Fruit fly (Drosophila melanogaster): ENCODE results near the gene Hibch.

Gene Hibch

dm6 chr3R:15319912-15320746, 36.9 kb upstream of the Hibch start, which contains the start of the genes CG6276 and CG44040 (continued):
- TF ChIP-seq Jarid2 (GFP tag; optimal IDR thresholded peaks at IDR 0.05) (no peak), CG6813 (GFP tag; optimal IDR thresholded peaks at IDR 0.05) (peak; percentile 36), CoRest (tag; optimal IDR thresholded peaks at IDR 0.05) (peak; percentile 51), bowl (GFP tag; IDR thresholded peaks at IDR 0.05) (no peak), Ada2b (GFP tag; IDR thresholded peaks at IDR 0.05) (no peak), CG10274 (GFP tag; optimal IDR thresholded peaks at IDR 0.05) (peak; percentile 47), Side (GFP tag; optimal IDR thresholded peaks at IDR 0.05) (peak; percentile 6), CTCF (GFP tag; optimal IDR thresholded peaks at IDR 0.05) (no peak), dpn (GFP tag; optimal IDR thresholded peaks at IDR 0.05) (peak; percentile 43 to 44), mld (GFP tag; IDR thresholded peaks at IDR 0.05; ENCODE audit: partially characterized antibody) (no peak), CG4854 (GFP tag; optimal IDR thresholded peaks at IDR 0.05) (peak; percentile 25), CG7372 (GFP tag; IDR thresholded peaks at IDR 0.05) (no peak), bsh (GFP tag; optimal IDR thresholded peaks at IDR 0.05) (peak in 1 of 2 experiments; percentile 58), bab2 (GFP tag; optimal IDR thresholded peaks at IDR 0.05) (peak; percentile 24), CG7928 (GFP tag; optimal IDR thresholded peaks at IDR 0.05) (no peak), CG16815 (GFP tag; optimal IDR thresholded peaks at IDR 0.05) (no peak), CG13123 (GFP tag; optimal IDR thresholded peaks at IDR 0.05) (no peak), YL-1 (GFP tag; optimal IDR thresholded peaks at IDR 0.05) (peak; percentile 6), tin (GFP tag; optimal IDR thresholded peaks at IDR 0.05) (no peak), C15 (GFP tag; IDR thresholded peaks at IDR 0.05) (no peak), CG7271 (tag; optimal IDR thresholded peaks at IDR 0.05) (no peak), sim (GFP tag; IDR thresholded peaks at IDR 0.05) (no peak), CG13424 (tag; optimal IDR thresholded peaks at IDR 0.05) (peak; percentile 55), kah (GFP tag; optimal IDR thresholded peaks at IDR 0.05) (no peak), CG8359 (GFP tag; optimal IDR thresholded peaks at IDR 0.05; ENCODE audit: borderline replicate concordance) (no peak), CG2116 (GFP tag; optimal IDR thresholded peaks at IDR 0.05) (peak; percentile 24), Hmr (GFP tag; optimal IDR thresholded peaks at IDR 0.05) (peak; percentile 64), cato (GFP tag; optimal IDR thresholded peaks at IDR 0.05; ENCODE audit: borderline replicate concordance) (no peak), knrl (GFP tag; IDR thresholded peaks at IDR 0.05; ENCODE audit: partially characterized antibody) (no peak), CG34224 (GFP tag; IDR thresholded peaks at IDR 0.05; ENCODE audit: partially characterized antibody) (no peak), Hmx (GFP tag; optimal IDR thresholded peaks at IDR 0.05) (no peak), CG1024 (GFP tag; IDR thresholded peaks at IDR 0.05) (no peak), bbx (GFP tag; IDR thresholded peaks at IDR 0.05; ENCODE audit: partially characterized antibody) (no peak), D19A (tag; optimal IDR thresholded peaks at IDR 0.05) (peak; percentile 22), NC2α (GFP tag; optimal IDR thresholded peaks at IDR 0.05) (no peak), Rfx (GFP tag; IDR thresholded peaks at IDR 0.05) (peak; percentile 65), CG11560 (tag; IDR thresholded peaks at IDR 0.05) (no peak), Sox100B (GFP tag; optimal IDR thresholded peaks at IDR 0.05) (no peak), CG17361 (GFP tag; IDR thresholded peaks at IDR 0.05) (peak; percentile 67), CG1603 (tag; optimal IDR thresholded peaks at IDR 0.05) (peak; percentile 55), Dbx (GFP tag; IDR thresholded peaks at IDR 0.05) (peak; percentile 40; the same call in 1 of the 3 replicates), sqz (GFP tag; optimal IDR thresholded peaks at IDR 0.05) (no peak), slou (GFP tag; optimal IDR thresholded peaks at IDR 0.05) (no peak), CG7745 (tag; optimal IDR thresholded peaks at IDR 0.05) (no peak), CG9437 (GFP tag; optimal IDR thresholded peaks at IDR 0.05) (peak; percentile 51), CG14014 (GFP tag; IDR thresholded peaks at IDR 0.05) (peak; percentile 54; the same call in 1 of the 2 replicates), CG3163 (GFP tag; optimal IDR thresholded peaks at IDR 0.05) (peak; percentile 2), CG6683 (GFP tag; optimal IDR thresholded peaks at IDR 0.05) (peak; percentile 0), Adf1 (GFP tag; IDR thresholded peaks at IDR 0.05) (0 out of 2 replicates have a peak, but pooled peaks have one; percentile 23)
